Worm (Caenorhabditis elegans) whole organism, early embryonic: ENCODE measurements around the gene R02F11.11.
A peak's percentile ranks its signal among the peaks of the same experiment; 100 is the strongest.

Experiments
- B0310.2 ChIP-seq: sonication (generic microtip); optimal IDR thresholded peaks from 2 replicates; lab custom pipeline; 2016; ENCODE audit warnings: mild to moderate bottlenecking, missing genetic modification characterization, missing compliant biosample characterization
- F13C5.2 ChIP-seq: sonication (generic microtip); optimal IDR thresholded peaks from 2 replicates; lab custom pipeline; 2017; ENCODE audit warnings: mild to moderate bottlenecking, missing genetic modification characterization, inconsistent platforms, missing compliant biosample characterization
- aly-1 ChIP-seq: sonication (generic microtip); optimal IDR thresholded peaks from 2 replicates; lab custom pipeline; 2016; ENCODE audit warnings: missing genetic modification characterization, missing compliant biosample characterization
- ama-1 ChIP-seq: fragments of 150-350 bp; optimal IDR thresholded peaks from 2 replicates; lab custom pipeline; 2014
- ceh-13 ChIP-seq: fragments of 200-800 bp; sonication (Bioruptor generic); optimal IDR thresholded peaks from 2 replicates; lab custom pipeline; 2018; ENCODE audit warnings: mild to moderate bottlenecking, missing genetic modification characterization, missing compliant biosample characterization
- ceh-36 ChIP-seq: sonication (generic microtip); optimal IDR thresholded peaks from 2 replicates; lab custom pipeline; 2016; ENCODE audit warnings: missing genetic modification characterization, inconsistent platforms, missing compliant biosample characterization
- ets-7 ChIP-seq: sonication (generic microtip); optimal IDR thresholded peaks from 2 replicates; lab custom pipeline; 2016; ENCODE audit warnings: missing genotype, missing genetic modification characterization, missing compliant biosample characterization
- flt-1 ChIP-seq: fragments of 200-800 bp; sonication (Bioruptor generic); IDR thresholded peaks from 2 replicates; pipeline ENCODE4 v1.3.6; 2022; ENCODE audit warnings: missing genetic modification characterization, missing compliant biosample characterization
- hmbx-1 ChIP-seq: sonication (generic microtip); optimal IDR thresholded peaks from 2 replicates; lab custom pipeline; 2016; ENCODE audit warnings: mild to moderate bottlenecking, missing genetic modification characterization, missing compliant biosample characterization
- hmg-4 ChIP-seq: fragments of 200-800 bp; sonication (Bioruptor generic); optimal IDR thresholded peaks from 2 replicates; lab custom pipeline; 2018; ENCODE audit warnings: mild to moderate bottlenecking, missing genetic modification characterization, missing compliant biosample characterization
- hnd-1 ChIP-seq: sonication (generic microtip); optimal IDR thresholded peaks from 2 replicates; lab custom pipeline; 2016; ENCODE audit warnings: missing genetic modification characterization, missing compliant biosample characterization
- pes-1 ChIP-seq: fragments of 200-800 bp; sonication (Bioruptor generic); IDR thresholded peaks from 2 replicates; pipeline ENCODE4 v1.3.6; 2022; ENCODE audit warnings: missing genetic modification reagents, missing genetic modification characterization, missing compliant biosample characterization
- scrt-1 ChIP-seq: fragments of 200-800 bp; sonication (Bioruptor generic); IDR thresholded peaks from 2 replicates; pipeline ENCODE4 v1.3.6; 2022; ENCODE audit warnings: missing genetic modification characterization, missing compliant biosample characterization
- sea-1 ChIP-seq: fragments of 200-800 bp; sonication (Bioruptor generic); conservative IDR thresholded peaks from 2 replicates; pipeline ENCODE4 v1.3.6; 2022; ENCODE audit warnings: missing genetic modification characterization, missing compliant biosample characterization
- tbx-11 ChIP-seq: fragments of 200-800 bp; sonication (Bioruptor generic); IDR thresholded peaks from 2 replicates; pipeline ENCODE4 v1.3.6; 2022; ENCODE audit warnings: missing genetic modification characterization, missing compliant biosample characterization
- tbx-37 ChIP-seq: fragments of 200-800 bp; sonication (Bioruptor generic); conservative IDR thresholded peaks from 2 replicates; pipeline ENCODE4 v1.3.6; 2022; ENCODE audit warnings: missing genetic modification reagents, missing genetic modification characterization, missing compliant biosample characterization
- tra-4 ChIP-seq: sonication (generic microtip); optimal IDR thresholded peaks from 2 replicates; lab custom pipeline; 2017; ENCODE audit warnings: missing genetic modification characterization, missing compliant biosample characterization

R02F11.11 gene

ce11 chrV:4801943-4802342 is 10.3 kb downstream of the R02F11.11 start:
- TF ChIP-seq tbx-11 (GFP tag; lab: Robert Waterston, UW), result no peak
- no peak for TF ChIP-seq hmbx-1
- TF ChIP-seq B0310.2, result no peak
- TF ChIP-seq tbx-37 (GFP tag; lab: Robert Waterston, UW), result no peak

ce11 chrV:4805847-4806246 is 14.2 kb downstream of the R02F11.11 start, which contains the start of gene R02F11.3:
Gene R02F11.3, minus strand, starts transcription at chrV:4805947.
- no peak for TF ChIP-seq sea-1 (GFP tag; lab: Robert Waterston, UW)
- TF ChIP-seq hnd-1, result no peak
- TF ChIP-seq tra-4 (tag; lab: Kevin White, UChicago), result no peak

ce11 chrV:4806859-4807258 is 15.2 kb downstream of the R02F11.11 start:
- no peak for TF ChIP-seq tbx-11 (GFP tag; lab: Robert Waterston, UW)
- no peak for TF ChIP-seq hnd-1
- TF ChIP-seq hmbx-1, result no peak
- TF ChIP-seq tbx-37 (GFP tag; lab: Robert Waterston, UW), result no peak
- no peak for TF ChIP-seq sea-1 (GFP tag; lab: Robert Waterston, UW)
- no peak for TF ChIP-seq ets-7 (tag; lab: Kevin White, UChicago)
- no peak for TF ChIP-seq aly-1 (tag; lab: Kevin White, UChicago)
- TF ChIP-seq ama-1 (lab: Kevin White, UChicago), result no peak
- no peak for TF ChIP-seq tra-4 (tag; lab: Kevin White, UChicago)
- no peak for TF ChIP-seq F13C5.2
- no peak for TF ChIP-seq ceh-36
- TF ChIP-seq B0310.2, result no peak
- TF ChIP-seq pes-1 (GFP tag; lab: Robert Waterston, UW), result no peak

- TF ChIP-seq ceh-36 (no peak), ama-1 (lab: Kevin White, UChicago) (no peak), hmg-4 (GFP tag; lab: Kevin White, UChicago) (peak; percentile 54), tra-4 (tag; lab: Kevin White, UChicago) (no peak), F13C5.2 (no peak), B0310.2 (no peak), hnd-1 (no peak)
Measured at ce11 chrV:4810653-4811052, 19.0 kb downstream of the R02F11.11 start.

- no peak for TF ChIP-seq ama-1 (lab: Kevin White, UChicago)
- no peak for TF ChIP-seq scrt-1 (GFP tag; lab: Robert Waterston, UW)
- no peak for TF ChIP-seq F13C5.2
- TF ChIP-seq B0310.2, result no peak
- no peak for TF ChIP-seq aly-1 (tag; lab: Kevin White, UChicago)
- no peak for TF ChIP-seq hmg-4 (GFP tag; lab: Kevin White, UChicago)
- no peak for TF ChIP-seq pes-1 (GFP tag; lab: Robert Waterston, UW)
- TF ChIP-seq hmbx-1, result no peak
- TF ChIP-seq ets-7 (tag; lab: Kevin White, UChicago), result no peak
- no peak for TF ChIP-seq hnd-1
- no peak for TF ChIP-seq tbx-37 (GFP tag; lab: Robert Waterston, UW)
Measured at ce11 chrV:4813825-4814224, 22.2 kb downstream of the R02F11.11 start.

ce11 chrV:4818563-4818962 is 26.9 kb downstream of the R02F11.11 start, which contains the start of gene ccep-97:
Gene ccep-97, minus strand, starts transcription at chrV:4818663.
- no peak for TF ChIP-seq tra-4 (tag; lab: Kevin White, UChicago)

ce11 chrV:4820601-4821000 is 28.9 kb downstream of the R02F11.11 start:
- no peak for TF ChIP-seq F13C5.2
- TF ChIP-seq tbx-11 (GFP tag; lab: Robert Waterston, UW), result no peak
- TF ChIP-seq B0310.2, result no peak
- no peak for TF ChIP-seq tra-4 (tag; lab: Kevin White, UChicago)
- TF ChIP-seq tbx-37 (GFP tag; lab: Robert Waterston, UW), result no peak
- TF ChIP-seq ceh-36, result no peak
- TF ChIP-seq pes-1 (GFP tag; lab: Robert Waterston, UW), result no peak
- no peak for TF ChIP-seq ceh-13 (GFP tag; lab: Kevin White, UChicago)
- no peak for TF ChIP-seq flt-1 (GFP tag; lab: Robert Waterston, UW)
- no peak for TF ChIP-seq hnd-1
- TF ChIP-seq scrt-1 (GFP tag; lab: Robert Waterston, UW), result no peak
- no peak for TF ChIP-seq sea-1 (GFP tag; lab: Robert Waterston, UW)
- TF ChIP-seq hmg-4 (GFP tag; lab: Kevin White, UChicago), result no peak
- TF ChIP-seq hmbx-1, result no peak
- TF ChIP-seq aly-1 (tag; lab: Kevin White, UChicago), result no peak
- TF ChIP-seq ama-1 (lab: Kevin White, UChicago), result no peak
- no peak for TF ChIP-seq ets-7 (tag; lab: Kevin White, UChicago)

- no peak for TF ChIP-seq tra-4 (tag; lab: Kevin White, UChicago)
- no peak for TF ChIP-seq ets-7 (tag; lab: Kevin White, UChicago)
- no peak for TF ChIP-seq tbx-37 (GFP tag; lab: Robert Waterston, UW)
- TF ChIP-seq hnd-1, result no peak
- TF ChIP-seq ceh-13 (GFP tag; lab: Kevin White, UChicago), result no peak
- no peak for TF ChIP-seq sea-1 (GFP tag; lab: Robert Waterston, UW)
- no peak for TF ChIP-seq B0310.2
- no peak for TF ChIP-seq tbx-11 (GFP tag; lab: Robert Waterston, UW)
- TF ChIP-seq ceh-36, result no peak
- TF ChIP-seq F13C5.2, result no peak
- no peak for TF ChIP-seq aly-1 (tag; lab: Kevin White, UChicago)
- TF ChIP-seq ama-1 (lab: Kevin White, UChicago), result no peak
- TF ChIP-seq hmg-4 (GFP tag; lab: Kevin White, UChicago), result no peak
- no peak for TF ChIP-seq hmbx-1
- no peak for TF ChIP-seq flt-1 (GFP tag; lab: Robert Waterston, UW)
- TF ChIP-seq pes-1 (GFP tag; lab: Robert Waterston, UW), result no peak
- no peak for TF ChIP-seq scrt-1 (GFP tag; lab: Robert Waterston, UW)
Measured at ce11 chrV:4823323-4823682, 31.6 kb downstream of the R02F11.11 start, which contains the start of gene adss-1. Gene adss-1, minus strand, starts transcription at chrV:4823423.
